Fruit fly (Drosophila melanogaster) whole organism, wandering third instar larva: ENCODE results near the gene Tim17a1.

Source experiments
- Abd-B ChIP-seq: fragments of >200 bp; optimal IDR thresholded peaks from 2 replicates; lab custom pipeline; 2017; ENCODE audit warnings: missing biosample characterization, missing genetic modification characterization
- CG32264 ChIP-seq: fragments of 200-800 bp; sonication (Bioruptor generic); optimal IDR thresholded peaks from 2 replicates; lab custom pipeline; 2016; ENCODE audit warnings: missing biosample characterization, missing genetic modification characterization
- CrebA ChIP-seq: fragments of 200-800 bp; sonication (Bioruptor generic); optimal IDR thresholded peaks from 2 replicates; lab custom pipeline; 2016; ENCODE audit warnings: missing biosample characterization, mild to moderate bottlenecking, missing genetic modification characterization, borderline replicate concordance
- Dfd ChIP-seq: fragments of >200 bp; optimal IDR thresholded peaks from 2 replicates; lab custom pipeline; 2017; ENCODE audit warnings: missing biosample characterization, missing genetic modification characterization
- Dif ChIP-seq: fragments of 200-275, 200-300 bp; sonication (Bioruptor generic); optimal IDR thresholded peaks from 2 replicates; lab custom pipeline; 2018; ENCODE audit warnings: missing biosample characterization, missing genetic modification characterization; ENCODE audit not compliant: partially characterized antibody
- HLH106 ChIP-seq: fragments of 200-800 bp; optimal IDR thresholded peaks from 3 replicates; lab custom pipeline; 2019; ENCODE audit warnings: missing biosample characterization, mild to moderate bottlenecking, missing genetic modification characterization, moderate library complexity
- Hnf4 ChIP-seq: fragments of 200-800 bp; sonication (Bioruptor generic); optimal IDR thresholded peaks from 2 replicates; lab custom pipeline; 2016; ENCODE audit warnings: missing biosample characterization, mild to moderate bottlenecking, missing genetic modification characterization
- Hr78 ChIP-seq: fragments of >200 bp; optimal IDR thresholded peaks from 2 replicates; lab custom pipeline; 2017; ENCODE audit warnings: missing biosample characterization, missing genetic modification characterization
- Hr83 ChIP-seq: fragments of 200-300 bp; sonication (Bioruptor generic); optimal IDR thresholded peaks from 2 replicates; lab custom pipeline; 2016; ENCODE audit warnings: missing biosample characterization, mild to moderate bottlenecking, missing genetic modification characterization, moderate library complexity; ENCODE audit not compliant: poor library complexity, severe bottlenecking
- Mio ChIP-seq: sonication (Bioruptor generic); optimal IDR thresholded peaks from 2 replicates; lab custom pipeline; 2016; ENCODE audit warnings: missing biosample characterization, missing genetic modification characterization
- Myc ChIP-seq: fragments of >200 bp; optimal IDR thresholded peaks from 2 replicates; lab custom pipeline; 2017
- N ChIP-seq: fragments of >200 bp; optimal IDR thresholded peaks from 2 replicates; lab custom pipeline; 2018; ENCODE audit warnings: missing biosample characterization, missing external identifiers, missing genetic modification characterization
- Rel ChIP-seq, 2 experiments: fragments of 200-800 bp; sonication (Bioruptor generic) in 1 of 2; optimal IDR thresholded peaks; 2 replicates in 1 of 2; 3 replicates in 1 of 2; lab custom pipeline; 2016 to 2019; ENCODE audit warnings: mild to moderate bottlenecking in 2 of 2, missing biosample characterization in 2 of 2, missing genetic modification characterization in 2 of 2, moderate library complexity in 1 of 2
- br ChIP-seq: fragments of 200-800 bp; sonication (Bioruptor generic); optimal IDR thresholded peaks from 2 replicates; lab custom pipeline; 2016; ENCODE audit warnings: missing biosample characterization, missing genetic modification characterization
- dl ChIP-seq, 2 experiments: fragments of 175-275, 200-275 bp in 1 of 2; fragments of 200-275 bp in 1 of 2; sonication (Bioruptor generic); optimal IDR thresholded peaks; lab custom pipeline; 2018; ENCODE audit warnings: mild to moderate bottlenecking in 2 of 2, missing biosample characterization in 2 of 2, missing genetic modification characterization in 2 of 2, moderate library complexity in 2 of 2; ENCODE audit not compliant: partially characterized antibody in 2 of 2, insufficient read depth in 1 of 2
- dmrt93B ChIP-seq: fragments of 200-800 bp; sonication (Bioruptor generic); optimal IDR thresholded peaks from 2 replicates; lab custom pipeline; 2018; ENCODE audit warnings: missing biosample characterization, mild to moderate bottlenecking, missing genetic modification characterization
- dsf ChIP-seq: sonication (Bioruptor generic); optimal IDR thresholded peaks from 2 replicates; lab custom pipeline; 2016; ENCODE audit warnings: missing biosample characterization, missing genetic modification characterization, borderline replicate concordance
- foxo ChIP-seq, 2 experiments: fragments of 200-800 bp; sonication (Bioruptor generic); optimal IDR thresholded peaks; 2 replicates in 1 of 2; 3 replicates in 1 of 2; lab custom pipeline; 2016 to 2017; ENCODE audit warnings: missing biosample characterization in 2 of 2, missing genetic modification characterization in 2 of 2
- fru ChIP-seq: fragments of 200-800 bp; sonication (Bioruptor generic); optimal IDR thresholded peaks from 3 replicates; lab custom pipeline; 2016; ENCODE audit warnings: missing biosample characterization, mild to moderate bottlenecking, missing genetic modification characterization
- jim ChIP-seq: fragments of 175-275, 200-325 bp; sonication (Bioruptor generic); optimal IDR thresholded peaks from 2 replicates; lab custom pipeline; 2016; ENCODE audit warnings: missing biosample characterization, mild to moderate bottlenecking, missing genetic modification characterization
- lola ChIP-seq: fragments of >200 bp; optimal IDR thresholded peaks from 2 replicates; lab custom pipeline; 2017; ENCODE audit warnings: missing biosample characterization, missing genetic modification characterization
- pan ChIP-seq: fragments of >200 bp; optimal IDR thresholded peaks from 2 replicates; lab custom pipeline; 2017
- rgr ChIP-seq: fragments of 200-800 bp; sonication (Bioruptor generic); optimal IDR thresholded peaks from 3 replicates; lab custom pipeline; 2016; ENCODE audit warnings: missing biosample characterization, mild to moderate bottlenecking, missing genetic modification characterization
- sage ChIP-seq: fragments of 200-800 bp; sonication (Bioruptor generic); optimal IDR thresholded peaks from 2 replicates; lab custom pipeline; 2016; ENCODE audit warnings: missing biosample characterization, mild to moderate bottlenecking, missing genetic modification characterization
- tai ChIP-seq: sonication (Bioruptor generic); optimal IDR thresholded peaks from 2 replicates; lab custom pipeline; 2016; ENCODE audit warnings: missing biosample characterization, missing genetic modification characterization
- usp ChIP-seq: fragments of >200 bp; optimal IDR thresholded peaks from 2 replicates; lab custom pipeline; 2017; ENCODE audit warnings: missing biosample characterization, missing genetic modification characterization
- woc ChIP-seq: sonication (Bioruptor generic); optimal IDR thresholded peaks from 2 replicates; lab custom pipeline; 2016; ENCODE audit warnings: missing biosample characterization, mild to moderate bottlenecking, missing genetic modification characterization

Gene Tim17a1

DNA sequence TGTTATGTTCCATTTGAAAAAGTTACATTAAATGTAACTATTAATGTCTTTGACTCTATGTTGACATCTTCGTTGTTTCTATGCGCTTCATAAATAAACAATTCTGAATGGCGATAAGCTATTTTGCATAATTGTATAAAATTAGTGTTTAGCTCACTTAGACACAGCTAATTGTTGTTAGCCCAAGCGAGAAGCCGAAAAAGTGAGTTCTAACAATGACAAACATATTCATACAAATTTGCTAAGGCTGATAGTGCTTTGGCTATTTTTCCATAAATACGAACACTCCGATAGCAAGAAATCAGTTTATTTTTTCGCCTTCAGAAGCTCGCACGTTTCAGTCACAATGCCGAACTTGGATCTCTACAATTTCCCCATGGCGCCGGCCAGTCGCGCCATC is 13.7 kb upstream of the Tim17a1 start, which contains the start of gene GstD7:
TSS of gene GstD7 (plus strand) at position 301 of the 400 bp plus-strand sequence.
- no peak for TF ChIP-seq CrebA (GFP tag; lab: Kevin White, UChicago)
- no peak for TF ChIP-seq Rel (GFP tag; optimal IDR thresholded peaks at IDR 0.05; lab: Kevin White, UChicago)
- TF ChIP-seq Rel (tag; optimal IDR thresholded peaks at IDR 0.05; lab: Kevin White, UChicago), result no peak
- no peak for TF ChIP-seq tai
- no peak for TF ChIP-seq Hr83 (GFP tag; lab: Kevin White, UChicago)
- no peak for TF ChIP-seq fru (GFP tag; lab: Kevin White, UChicago)
- no peak for TF ChIP-seq HLH106 (tag; lab: Kevin White, UChicago)
- no peak for TF ChIP-seq Hr78
- no peak for TF ChIP-seq Abd-B (GFP tag; lab: Kevin White, UChicago)
- no peak for TF ChIP-seq lola (GFP tag; lab: Kevin White, UChicago)
- no peak for TF ChIP-seq Myc (lab: Kevin White, UChicago)
- no peak for TF ChIP-seq dl (GFP tag; optimal IDR thresholded peaks at IDR 0.05; lab: Kevin White, UChicago; ENCODE audit: insufficient read depth in 1 of 2, partially characterized antibody in 2 of 2)
- TF ChIP-seq Mio, result no peak
- TF ChIP-seq N (GFP tag; lab: Kevin White, UChicago), result no peak
- TF ChIP-seq dmrt93B (GFP tag; lab: Kevin White, UChicago), result no peak
- TF ChIP-seq rgr (GFP tag; lab: Kevin White, UChicago), result no peak
- no peak for TF ChIP-seq pan (lab: Kevin White, UChicago)
- no peak for TF ChIP-seq usp (GFP tag; lab: Kevin White, UChicago)

DNA sequence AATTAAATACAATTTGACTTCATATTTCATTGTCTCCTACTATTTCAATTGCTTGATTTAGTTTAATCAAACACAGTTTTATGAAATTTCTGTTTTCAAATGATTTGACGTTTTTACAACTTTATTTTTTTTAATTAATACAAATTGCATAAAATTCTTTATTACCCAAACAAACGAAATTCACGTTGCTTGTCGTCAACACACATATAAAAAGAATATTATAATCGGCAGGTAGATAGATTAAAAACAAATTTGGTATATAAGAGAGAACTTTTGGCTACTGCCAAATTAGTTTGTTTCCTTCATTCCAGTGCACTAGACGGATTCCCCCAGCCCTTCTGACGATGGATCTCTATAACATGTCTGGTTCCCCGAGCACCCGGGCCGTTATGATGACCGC is 12.3 kb upstream of the Tim17a1 start, which contains the start of gene GstD6:
TSS of gene GstD6 (plus strand) at position 301 of the 400 bp plus-strand sequence.
- TF ChIP-seq fru (GFP tag; lab: Kevin White, UChicago), result no peak
- no peak for TF ChIP-seq foxo (GFP tag; optimal IDR thresholded peaks at IDR 0.05; lab: Kevin White, UChicago)
- no peak for TF ChIP-seq CG32264
- TF ChIP-seq tai, result no peak
- TF ChIP-seq Hnf4 (GFP tag; lab: Kevin White, UChicago), result no peak
- TF ChIP-seq Myc (lab: Kevin White, UChicago), result no peak
- no peak for TF ChIP-seq lola (GFP tag; lab: Kevin White, UChicago)
- TF ChIP-seq, all 38 proteins: peak for 0

DNA sequence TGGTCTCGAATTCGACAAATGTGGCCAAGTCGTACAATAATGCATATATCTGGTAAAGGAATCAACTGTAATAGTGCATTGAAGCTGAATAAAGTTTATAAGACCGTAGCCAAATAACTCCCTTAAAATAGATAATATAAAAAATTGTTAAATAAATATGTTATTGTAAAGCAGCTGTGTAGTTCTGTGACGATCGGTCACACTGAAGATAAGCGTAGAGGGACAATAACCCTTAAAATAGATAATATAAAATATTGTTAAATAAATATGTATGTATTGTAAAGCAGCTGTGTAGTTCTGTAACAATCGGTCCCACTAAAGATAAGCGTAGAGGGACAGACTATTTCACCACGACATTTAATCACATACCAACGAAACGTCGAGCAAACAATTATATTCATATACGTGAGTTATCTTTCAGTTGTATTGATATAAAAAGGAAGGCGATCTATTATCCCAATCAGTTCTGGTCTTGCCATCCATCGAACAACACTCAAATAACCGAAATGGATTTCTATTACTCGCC is 10.8 kb upstream of the Tim17a1 start, which contains the start of gene GstD5:
TSS of gene GstD5 (plus strand) at position 476 of the 526 bp plus-strand sequence.
- TF ChIP-seq CrebA (GFP tag; lab: Kevin White, UChicago) (no peak), sage (GFP tag; lab: Kevin White, UChicago) (no peak), Dif (GFP tag; lab: Kevin White, UChicago) (no peak), tai (no peak)

DNA sequence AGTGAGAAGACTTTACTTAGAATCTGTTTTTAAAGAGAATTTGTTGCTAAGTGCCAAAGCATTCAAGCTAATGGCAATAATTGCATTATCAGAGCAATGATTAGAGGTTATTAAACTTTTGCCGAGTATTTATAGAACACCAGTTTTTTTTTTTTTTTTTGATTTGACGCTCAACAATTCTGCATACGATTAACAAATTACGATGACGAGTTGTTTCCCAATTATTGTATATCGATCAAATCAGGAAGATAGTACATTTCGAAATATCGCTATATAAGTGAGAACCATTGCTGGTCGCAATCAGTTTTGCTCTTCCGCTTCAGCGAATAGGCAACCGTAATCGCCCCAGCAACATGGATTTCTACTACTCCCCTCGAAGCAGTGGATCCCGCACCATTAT is 9.3 kb upstream of the Tim17a1 start, which contains the start of gene GstD4:
TSS of gene GstD4 (plus strand) at position 301 of the 400 bp plus-strand sequence.
- TF ChIP-seq rgr (GFP tag; lab: Kevin White, UChicago) (no peak), jim (GFP tag; lab: Kevin White, UChicago) (no peak), Dif (GFP tag; lab: Kevin White, UChicago) (no peak), N (GFP tag; lab: Kevin White, UChicago) (no peak), woc (GFP tag; lab: Kevin White, UChicago) (no peak), Dfd (no peak), dsf (GFP tag; lab: Kevin White, UChicago) (no peak), foxo (GFP tag; optimal IDR thresholded peaks at IDR 0.05; lab: Kevin White, UChicago) (no peak)

DNA sequence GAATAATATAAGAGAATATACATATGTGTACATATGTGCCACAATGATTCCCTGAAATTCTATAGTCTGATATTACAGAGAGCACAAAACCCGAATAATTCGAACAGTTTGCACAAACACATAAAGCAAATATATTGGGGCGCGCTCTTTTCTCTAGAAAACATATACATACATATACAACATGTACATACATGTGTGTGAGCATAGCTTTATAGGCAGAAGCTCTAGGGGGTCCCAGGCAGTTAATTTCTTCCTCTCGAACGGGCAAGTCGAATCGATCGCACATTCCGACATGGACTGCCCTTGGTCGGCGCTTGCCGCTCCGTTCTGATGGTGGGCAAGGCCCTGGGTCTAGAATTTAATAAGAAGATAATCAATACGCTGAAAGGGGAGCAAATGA is 8.3 kb upstream of the Tim17a1 start, which contains the start of gene GstD3:
TSS of gene GstD3 (plus strand) at position 269 of the 400 bp plus-strand sequence.
- TF ChIP-seq br (GFP tag; lab: Kevin White, UChicago), result no peak
- no peak for TF ChIP-seq foxo (GFP tag; optimal IDR thresholded peaks at IDR 0.05; lab: Kevin White, UChicago)
- no peak for TF ChIP-seq dsf (GFP tag; lab: Kevin White, UChicago)
- TF ChIP-seq Myc (lab: Kevin White, UChicago), result no peak
- no peak for TF ChIP-seq CrebA (GFP tag; lab: Kevin White, UChicago)
- no peak for TF ChIP-seq dmrt93B (GFP tag; lab: Kevin White, UChicago)

DNA sequence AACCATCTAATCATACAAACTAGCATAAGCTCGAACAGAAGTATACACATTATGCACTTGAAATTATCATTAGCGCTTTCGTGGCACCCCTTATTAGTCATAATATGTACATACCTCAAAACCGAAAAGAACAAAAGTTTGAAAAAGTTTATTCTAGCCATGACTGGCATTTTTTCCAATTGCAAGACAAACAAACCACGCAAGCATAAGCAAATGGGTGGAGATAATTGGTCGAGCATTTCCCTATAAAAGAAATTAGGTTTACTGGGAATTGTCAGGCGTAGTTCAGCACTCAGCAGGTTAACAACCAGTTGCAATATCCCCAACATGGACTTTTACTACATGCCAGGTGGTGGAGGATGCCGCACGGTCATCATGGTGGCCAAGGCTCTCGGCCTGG is 7.2 kb upstream of the Tim17a1 start, which contains the start of gene GstD2:
TSS of gene GstD2 (plus strand) at position 301 of the 400 bp plus-strand sequence.
- TF ChIP-seq woc (GFP tag; lab: Kevin White, UChicago), result no peak
